Fruit fly (Drosophila melanogaster): ENCODE data around the gene asp.
A peak's percentile ranks its signal among the peaks of the same experiment; 100 is the strongest.

The asp gene

dm6 chr3R:24726347-24726891, 27.2 kb upstream of the asp start:
- no peak for TF ChIP-seq tj (GFP tag; optimal IDR thresholded peaks at IDR 0.05)
- no peak for TF ChIP-seq CG11617 (GFP tag; optimal IDR thresholded peaks at IDR 0.05)
- TF ChIP-seq pad (GFP tag; optimal IDR thresholded peaks at IDR 0.05), result no peak
- TF ChIP-seq cic (GFP tag; optimal IDR thresholded peaks at IDR 0.05), result no peak
- no peak for TF ChIP-seq Clk (GFP tag; optimal IDR thresholded peaks at IDR 0.05)
- TF ChIP-seq CG1620 (GFP tag; optimal IDR thresholded peaks at IDR 0.05), result no peak
- TF ChIP-seq kay (GFP tag; ENCODE audit: borderline replicate concordance), result no peak
- TF ChIP-seq bab1 (GFP tag; optimal IDR thresholded peaks at IDR 0.05), result no peak
- TF ChIP-seq cnc (optimal IDR thresholded peaks at IDR 0.05), result no peak

- TF ChIP-seq pad (GFP tag; optimal IDR thresholded peaks at IDR 0.05), result no peak
- no peak for TF ChIP-seq bab1 (GFP tag; optimal IDR thresholded peaks at IDR 0.05)
- peak; percentile 8 for TF ChIP-seq cic (GFP tag; optimal IDR thresholded peaks at IDR 0.05)
- TF ChIP-seq cnc (optimal IDR thresholded peaks at IDR 0.05), result no peak
- no peak for TF ChIP-seq CG14711 (tag; optimal IDR thresholded peaks at IDR 0.05)
These were observed 26.6 kb upstream of the asp start for dm6 chr3R:24727038-24727437.

dm6 chr3R:24749055-24749992, 4.3 kb upstream of the asp start, which contains the start of gene tld:
tld (plus strand) TSS chr3R:24749731.
- no peak for TF ChIP-seq cnc (optimal IDR thresholded peaks at IDR 0.05)
- TF ChIP-seq CG7101 (tag; optimal IDR thresholded peaks at IDR 0.05), result no peak
- TF ChIP-seq CG1620 (GFP tag; optimal IDR thresholded peaks at IDR 0.05), result no peak
- no peak for TF ChIP-seq CG33017 (tag; optimal IDR thresholded peaks at IDR 0.05)

- no peak for TF ChIP-seq ovo (GFP tag; optimal IDR thresholded peaks at IDR 0.05)
- TF ChIP-seq kay (GFP tag; ENCODE audit: borderline replicate concordance), result no peak
- no peak for TF ChIP-seq toe (GFP tag; optimal IDR thresholded peaks at IDR 0.05)
- TF ChIP-seq cnc (optimal IDR thresholded peaks at IDR 0.05), result no peak
- no peak for TF ChIP-seq Crg-1 (GFP tag; optimal IDR thresholded peaks at IDR 0.05)
- no peak for TF ChIP-seq CG33017 (tag; optimal IDR thresholded peaks at IDR 0.05)
- TF ChIP-seq bab1 (GFP tag; optimal IDR thresholded peaks at IDR 0.05), result no peak
- no peak for TF ChIP-seq cic (GFP tag; optimal IDR thresholded peaks at IDR 0.05)
- TF ChIP-seq CG1620 (GFP tag; optimal IDR thresholded peaks at IDR 0.05), result no peak
- no peak for TF ChIP-seq CG7045 (GFP tag; optimal IDR thresholded peaks at IDR 0.05)
- no peak for TF ChIP-seq Hr96 (GFP tag; optimal IDR thresholded peaks at IDR 0.05)
- TF ChIP-seq pad (GFP tag; optimal IDR thresholded peaks at IDR 0.05), result no peak
- no peak for TF ChIP-seq Mnt (GFP tag; optimal IDR thresholded peaks at IDR 0.05)
- no peak for TF ChIP-seq CG14711 (tag; optimal IDR thresholded peaks at IDR 0.05)
- no peak for TF ChIP-seq tj (GFP tag; optimal IDR thresholded peaks at IDR 0.05)
- TF ChIP-seq CG7101 (tag; optimal IDR thresholded peaks at IDR 0.05), result no peak
- no peak for TF ChIP-seq CG11617 (GFP tag; optimal IDR thresholded peaks at IDR 0.05)
These were observed 11.3 kb downstream of the asp start, which contains the start of gene AstA for dm6 chr3R:24764971-24765370. AstA (minus strand) TSS chr3R:24765071.

dm6 chr3R:24766684-24767083, 13.0 kb downstream of the asp start:
- no peak for TF ChIP-seq CG11617 (GFP tag; optimal IDR thresholded peaks at IDR 0.05)
- TF ChIP-seq kay (GFP tag; ENCODE audit: borderline replicate concordance), result peak; percentile 21

dm6 chr3R:24767667-24768340, 14.2 kb downstream of the asp start:
- no peak for TF ChIP-seq CG33017 (tag; optimal IDR thresholded peaks at IDR 0.05)
- no peak for TF ChIP-seq Mnt (GFP tag; optimal IDR thresholded peaks at IDR 0.05)
- TF ChIP-seq kay (GFP tag; ENCODE audit: borderline replicate concordance), result no peak
- no peak for TF ChIP-seq Clk (GFP tag; optimal IDR thresholded peaks at IDR 0.05)
- TF ChIP-seq Hr96 (GFP tag; optimal IDR thresholded peaks at IDR 0.05), result no peak
- no peak for TF ChIP-seq CG12768 (GFP tag; optimal IDR thresholded peaks at IDR 0.05)
- no peak for TF ChIP-seq bab1 (GFP tag; optimal IDR thresholded peaks at IDR 0.05)
- TF ChIP-seq CG5204 (GFP tag; optimal IDR thresholded peaks at IDR 0.05), result no peak
- no peak for TF ChIP-seq pad (GFP tag; optimal IDR thresholded peaks at IDR 0.05)
- TF ChIP-seq cnc (optimal IDR thresholded peaks at IDR 0.05), result no peak
- no peak for TF ChIP-seq toe (GFP tag; optimal IDR thresholded peaks at IDR 0.05)
- no peak for TF ChIP-seq CG1620 (GFP tag; optimal IDR thresholded peaks at IDR 0.05)
- TF ChIP-seq Crg-1 (GFP tag; optimal IDR thresholded peaks at IDR 0.05), result no peak
- TF ChIP-seq CG14711 (tag; optimal IDR thresholded peaks at IDR 0.05), result no peak
- TF ChIP-seq tj (GFP tag; optimal IDR thresholded peaks at IDR 0.05), result no peak
- no peak for TF ChIP-seq cic (GFP tag; optimal IDR thresholded peaks at IDR 0.05)
- TF ChIP-seq CG7045 (GFP tag; optimal IDR thresholded peaks at IDR 0.05), result no peak
- TF ChIP-seq ovo (GFP tag; optimal IDR thresholded peaks at IDR 0.05), result no peak
- no peak for TF ChIP-seq CG7101 (tag; optimal IDR thresholded peaks at IDR 0.05)
- TF ChIP-seq CG11617 (GFP tag; optimal IDR thresholded peaks at IDR 0.05), result no peak

Data from whole organism, adult.